Worm (Caenorhabditis elegans) whole organism, L1 larva: ENCODE measurements around the gene tbb-2.

Experiments
- C16A3.4 ChIP-seq: fragments of 150-350 bp; optimal IDR thresholded peaks from 2 replicates; lab custom pipeline; 2014; ENCODE audit warnings: missing biosample characterization, missing genetic modification characterization
- F16B12.6 ChIP-seq: fragments of 150-350 bp; optimal IDR thresholded peaks from 2 replicates; lab custom pipeline; 2014; ENCODE audit warnings: missing biosample characterization, missing genetic modification characterization
- aha-1 ChIP-seq: fragments of 150-350 bp; optimal IDR thresholded peaks from 2 replicates; lab custom pipeline; 2014; ENCODE audit warnings: missing biosample characterization, missing genetic modification characterization
- aly-2 ChIP-seq: fragments of 150-350 bp; optimal IDR thresholded peaks from 2 replicates; lab custom pipeline; 2014; ENCODE audit warnings: missing biosample characterization, missing genetic modification characterization
- ama-1 ChIP-seq: fragments of 150-350 bp; optimal IDR thresholded peaks from 2 replicates; lab custom pipeline; 2014
- ceh-90 ChIP-seq: sonication (generic microtip); optimal IDR thresholded peaks from 2 replicates; lab custom pipeline; 2016; ENCODE audit warnings: missing genetic modification characterization, missing compliant biosample characterization
- dpl-1 ChIP-seq, 3 experiments: fragments of 150-350 bp in 2 of 3; sonication (generic microtip) in 1 of 3; optimal IDR thresholded peaks; 2 replicates each; lab custom pipeline; 2014 to 2017; ENCODE audit warnings: missing biosample characterization in 3 of 3, missing genetic modification characterization in 3 of 3, missing genetic modification reagents in 3 of 3
- efl-1 ChIP-seq, 4 experiments: fragments of 150-350 bp; optimal IDR thresholded peaks in 3 of 4; peaks in 1 of 4; 1 replicate in 1 of 4; 2 replicates in 3 of 4; lab custom pipeline; 2014; ENCODE audit warnings: missing biosample characterization in 2 of 4, missing genetic modification characterization in 2 of 4, missing genetic modification reagents in 2 of 4
- efl-3 ChIP-seq: fragments of 200-800 bp; sonication (Bioruptor generic); optimal IDR thresholded peaks from 2 replicates; lab custom pipeline; 2018; ENCODE audit warnings: mild to moderate bottlenecking, missing genetic modification characterization, missing compliant biosample characterization
- elt-3 ChIP-seq, 6 experiments: fragments of 150-350 bp in 1 of 6; sonication (generic microtip); optimal IDR thresholded peaks; 2 replicates each; lab custom pipeline; 2017 to 2018; ENCODE audit warnings: missing biosample characterization in 6 of 6, missing genetic modification characterization in 6 of 6, inconsistent platforms in 1 of 6
- fos-1 ChIP-seq: fragments of 150-350 bp; optimal IDR thresholded peaks from 2 replicates; lab custom pipeline; 2014; ENCODE audit warnings: missing biosample characterization, missing genetic modification characterization
- grh-1 ChIP-seq: fragments of 200-800 bp; sonication (Bioruptor generic); IDR thresholded peaks from 2 replicates; pipeline ENCODE4 v1.3.6; 2022; ENCODE audit warnings: missing genetic modification reagents, missing genetic modification characterization, missing compliant biosample characterization
- irx-1 ChIP-seq: sonication (generic microtip); optimal IDR thresholded peaks from 2 replicates; lab custom pipeline; 2016; ENCODE audit warnings: missing genetic modification characterization, missing compliant biosample characterization
- isw-1 ChIP-seq: fragments of 200-800 bp; sonication (Bioruptor generic); IDR thresholded peaks from 2 replicates; pipeline ENCODE4 v1.3.6; 2022; ENCODE audit warnings: missing genetic modification characterization, missing compliant biosample characterization
- lin-13 ChIP-seq: fragments of 150-350 bp; optimal IDR thresholded peaks from 2 replicates; lab custom pipeline; 2014; ENCODE audit warnings: missing biosample characterization, missing genetic modification reagents, missing genetic modification characterization
- lin-14 ChIP-seq: fragments of 200-800 bp; sonication (Bioruptor generic); optimal IDR thresholded peaks from 2 replicates; lab custom pipeline; 2018; ENCODE audit warnings: mild to moderate bottlenecking, missing genetic modification characterization, moderate library complexity, missing compliant biosample characterization
- lin-15B ChIP-seq: fragments of 150-350 bp; sonication (generic microtip); optimal IDR thresholded peaks from 3 replicates; lab custom pipeline; 2014; ENCODE audit warnings: missing biosample characterization, missing genetic modification characterization
- lin-35 ChIP-seq, 2 experiments: fragments of 150-350 bp; optimal IDR thresholded peaks; 2 replicates each; lab custom pipeline; 2014; ENCODE audit warnings: missing biosample characterization in 2 of 2, missing genetic modification characterization in 2 of 2, missing genetic modification reagents in 2 of 2
- lsy-2 ChIP-seq, 2 experiments: fragments of 150-350 bp; optimal IDR thresholded peaks; 2 replicates each; lab custom pipeline; 2014; ENCODE audit warnings: missing biosample characterization in 2 of 2, missing genetic modification characterization in 2 of 2
- mdl-1 ChIP-seq, 2 experiments: fragments of 150-350 bp; optimal IDR thresholded peaks; 2 replicates each; lab custom pipeline; 2014 to 2017; ENCODE audit warnings: missing biosample characterization in 2 of 2, missing genetic modification characterization in 2 of 2, inconsistent platforms in 1 of 2
- nhr-11 ChIP-seq: fragments of 150-350 bp; optimal IDR thresholded peaks from 2 replicates; lab custom pipeline; 2014; ENCODE audit warnings: missing biosample characterization, missing genetic modification characterization
- nhr-12 ChIP-seq: sonication (generic microtip); optimal IDR thresholded peaks from 2 replicates; lab custom pipeline; 2017; ENCODE audit warnings: missing biosample characterization, missing genetic modification characterization
- nhr-20 ChIP-seq: sonication (generic microtip); optimal IDR thresholded peaks from 2 replicates; lab custom pipeline; 2016; ENCODE audit warnings: mild to moderate bottlenecking, missing genetic modification characterization, missing compliant biosample characterization
- nhr-28 ChIP-seq: fragments of 150-350 bp; optimal IDR thresholded peaks from 2 replicates; lab custom pipeline; 2014; ENCODE audit warnings: missing biosample characterization, missing genetic modification characterization
- nhr-47 ChIP-seq: sonication (generic microtip); optimal IDR thresholded peaks from 2 replicates; lab custom pipeline; 2016; ENCODE audit warnings: mild to moderate bottlenecking, missing genetic modification characterization, moderate library complexity, missing compliant biosample characterization
- nhr-71 ChIP-seq: sonication (generic microtip); optimal IDR thresholded peaks from 2 replicates; lab custom pipeline; 2016; ENCODE audit warnings: mild to moderate bottlenecking, missing genetic modification characterization, moderate library complexity, missing compliant biosample characterization
- nhr-85 ChIP-seq: sonication (generic microtip); peaks from one replicate; lab custom pipeline; 2016; ENCODE audit warnings: missing genetic modification characterization, inconsistent platforms, missing compliant biosample characterization
- nhr-90 ChIP-seq: sonication (generic microtip); optimal IDR thresholded peaks from 2 replicates; lab custom pipeline; 2016; ENCODE audit warnings: mild to moderate bottlenecking, missing genetic modification characterization, missing compliant biosample characterization; ENCODE audit not compliant: poor library complexity
- rnt-1 ChIP-seq: sonication (generic microtip); optimal IDR thresholded peaks from 2 replicates; lab custom pipeline; 2016; ENCODE audit warnings: mild to moderate bottlenecking, missing genetic modification characterization, moderate library complexity, missing compliant biosample characterization
- snu-23 ChIP-seq: sonication (generic microtip); optimal IDR thresholded peaks from 2 replicates; lab custom pipeline; 2016; ENCODE audit warnings: missing genetic modification characterization, missing compliant biosample characterization
- sptf-1 ChIP-seq: fragments of 150-350 bp; optimal IDR thresholded peaks from 2 replicates; lab custom pipeline; 2014; ENCODE audit warnings: missing biosample characterization, missing genetic modification characterization
- swsn-7 ChIP-seq: sonication (generic microtip); optimal IDR thresholded peaks from 2 replicates; lab custom pipeline; 2016; ENCODE audit warnings: missing genetic modification characterization, missing compliant biosample characterization
- tlp-1 ChIP-seq: fragments of 150-350 bp; optimal IDR thresholded peaks from 2 replicates; lab custom pipeline; 2014; ENCODE audit warnings: missing biosample characterization, missing genetic modification characterization
- unc-130 ChIP-seq: fragments of 150-350 bp; optimal IDR thresholded peaks from 2 replicates; lab custom pipeline; 2017; ENCODE audit warnings: missing biosample characterization, missing genetic modification characterization, inconsistent platforms
- unc-30 ChIP-seq: sonication (generic microtip); optimal IDR thresholded peaks from 2 replicates; lab custom pipeline; 2017; ENCODE audit warnings: missing biosample characterization, missing genetic modification characterization
- unc-86 ChIP-seq: sonication (generic microtip); optimal IDR thresholded peaks from 2 replicates; lab custom pipeline; 2016; ENCODE audit warnings: missing genetic modification characterization, missing compliant biosample characterization
- xbp-1 ChIP-seq: sonication (generic microtip); optimal IDR thresholded peaks from 2 replicates; lab custom pipeline; 2016; ENCODE audit warnings: missing genetic modification characterization, missing compliant biosample characterization
- ztf-4 ChIP-seq: fragments of 150-350 bp; optimal IDR thresholded peaks from 2 replicates; lab custom pipeline; 2014; ENCODE audit warnings: missing biosample characterization, missing genetic modification characterization

tbb-2 gene

DNA sequence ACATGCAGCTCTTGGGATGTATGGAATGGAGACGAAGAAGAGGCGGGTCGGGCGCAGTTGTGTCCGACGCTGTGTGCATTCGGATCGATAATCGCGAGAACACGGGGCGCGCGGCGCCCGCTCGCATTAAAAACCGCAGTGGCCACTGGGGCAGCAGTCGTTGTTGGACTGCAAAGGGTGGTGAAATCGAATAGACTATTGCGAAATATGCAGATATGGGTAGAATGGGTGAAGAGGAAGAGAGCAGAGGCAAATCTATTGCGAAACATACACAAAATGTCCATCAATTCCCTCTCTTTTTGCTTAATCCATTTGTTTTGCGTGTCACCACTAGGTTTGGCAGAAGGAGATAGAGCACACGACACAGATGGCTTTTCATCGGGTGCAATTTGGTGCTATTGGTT, 670 bp upstream of the tbb-2 start (continued):
- peak; percentile 68 for TF ChIP-seq isw-1 (GFP tag; lab: Robert Waterston, UW)

DNA sequence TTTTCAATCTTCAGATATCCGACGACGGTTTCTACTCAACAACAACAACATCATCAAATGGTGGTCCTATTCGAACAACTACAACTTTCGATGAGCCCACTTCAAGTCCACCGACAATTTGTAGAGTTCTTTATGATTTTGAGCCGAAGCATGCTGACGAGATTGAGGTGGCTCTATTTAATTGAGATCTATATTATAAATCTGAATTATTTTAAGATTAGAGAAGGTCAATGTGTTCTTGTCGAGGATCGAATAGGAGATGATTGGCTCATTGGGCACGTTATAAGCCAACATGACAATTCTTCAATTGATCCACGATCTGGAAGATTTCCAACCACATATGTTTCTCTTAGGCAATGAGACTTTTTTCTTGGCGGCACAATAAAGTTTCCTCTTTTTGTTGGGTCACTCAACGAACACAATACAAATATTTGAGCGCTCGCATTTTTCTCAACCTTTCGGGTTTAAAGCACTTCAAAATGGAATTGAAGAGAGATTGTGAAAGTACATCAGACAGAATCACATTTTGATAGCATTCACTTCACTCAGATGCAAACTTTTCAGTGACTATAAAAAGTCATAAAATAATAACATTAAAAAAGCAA, 1.9 kb downstream of the tbb-2 start:
- TF ChIP-seq unc-86 (tag; lab: Kevin White, UChicago) = no peak
- TF ChIP-seq tlp-1 = peak; percentile 89
- TF ChIP-seq nhr-12 = no peak
- no peak for TF ChIP-seq efl-3 (GFP tag; lab: Kevin White, UChicago)
- TF ChIP-seq nhr-85 = peak; percentile 63
- peak; percentile 17 for TF ChIP-seq nhr-90 (tag; lab: Kevin White, UChicago)
- peak in 1 of 3 experiments; percentile 38 for TF ChIP-seq dpl-1 (GFP tag; optimal IDR thresholded peaks at IDR 0.05; lab: Kevin White, UChicago)
- no peak for TF ChIP-seq lin-15B (tag; lab: Kevin White, UChicago)
- TF ChIP-seq unc-30 (tag; lab: Kevin White, UChicago) = no peak
- no peak for TF ChIP-seq efl-1 (optimal IDR thresholded peaks at IDR 0.05; lab: Kevin White, UChicago)
- peak in 1 of 2 experiments; percentile 92 for TF ChIP-seq efl-1 (GFP tag; optimal IDR thresholded peaks at IDR 0.05 in 1 of 2; lab: Kevin White, UChicago)
- no peak for TF ChIP-seq lin-35 (GFP tag; optimal IDR thresholded peaks at IDR 0.05; lab: Kevin White, UChicago)
- TF ChIP-seq snu-23 = no peak
- no peak for TF ChIP-seq aha-1
- TF ChIP-seq elt-3 (tag; optimal IDR thresholded peaks at IDR 0.05; lab: Kevin White, UChicago) = no peak
- TF ChIP-seq fos-1 (tag; lab: Kevin White, UChicago) = no peak
- TF ChIP-seq nhr-71 (tag; lab: Kevin White, UChicago) = peak; percentile 1
- TF ChIP-seq lin-14 (GFP tag; lab: Kevin White, UChicago) = peak; percentile 20
- TF ChIP-seq nhr-28 (tag; lab: Kevin White, UChicago) = no peak
- TF ChIP-seq ztf-4 (tag; lab: Kevin White, UChicago) = peak; percentile 52
- TF ChIP-seq aly-2 (tag; lab: Kevin White, UChicago) = peak; percentile 88
- peak; percentile 11 to 23 for TF ChIP-seq lsy-2 (tag; optimal IDR thresholded peaks at IDR 0.05; lab: Kevin White, UChicago)
- TF ChIP-seq grh-1 (GFP tag; lab: Robert Waterston, UW) = peak; percentile 28; the same call in 1 of the 2 replicates

DNA sequence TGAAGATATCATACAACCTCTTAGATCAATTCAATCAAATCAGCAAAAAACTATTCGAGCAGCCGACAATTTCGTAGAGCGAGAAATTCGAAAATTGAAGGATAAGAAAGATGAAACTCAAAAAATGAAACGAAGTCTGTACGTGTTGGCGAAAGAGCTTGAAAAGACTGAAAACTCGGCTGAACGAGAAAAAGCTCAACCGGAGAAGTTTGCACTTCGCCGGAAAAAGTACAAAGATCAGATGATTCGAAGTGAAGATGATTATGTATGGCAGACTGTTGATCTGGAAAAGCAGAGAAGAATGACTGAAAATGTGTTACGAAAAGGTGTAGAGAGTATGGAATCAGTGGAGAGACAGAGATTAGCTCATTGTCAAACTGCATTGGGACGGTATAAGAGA, 4.4 kb downstream of the tbb-2 start:
- TF ChIP-seq sptf-1 = no peak

DNA sequence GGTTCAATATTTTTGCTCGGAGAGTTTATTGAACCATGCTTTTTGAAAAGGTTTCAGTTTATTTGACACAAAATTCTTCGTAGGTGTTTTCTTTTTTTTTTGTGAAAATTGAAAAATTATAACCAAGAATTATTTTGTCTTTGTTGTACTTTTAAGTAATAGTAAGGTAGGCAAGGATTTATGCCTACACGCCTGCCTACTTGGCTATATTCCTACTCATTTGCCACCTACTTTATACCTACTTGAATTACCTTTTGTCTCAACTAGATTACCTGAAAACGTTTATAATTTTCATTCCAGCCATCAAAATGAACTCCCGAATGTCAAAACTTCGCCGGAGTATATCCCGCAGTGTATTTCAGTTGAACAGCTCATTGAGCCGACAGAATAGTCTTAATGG, 5.4 kb downstream of the tbb-2 start, which contains the start of gene C36E8.4:
C36E8.4 (plus strand) TSS at position 301 of the 400 bp plus-strand sequence.
- TF ChIP-seq irx-1 (tag; lab: Kevin White, UChicago) (no peak), aly-2 (tag; lab: Kevin White, UChicago) (no peak), unc-86 (tag; lab: Kevin White, UChicago) (no peak), ceh-90 (tag; lab: Kevin White, UChicago) (no peak), unc-130 (no peak), mdl-1 (tag; optimal IDR thresholded peaks at IDR 0.05; lab: Kevin White, UChicago) (no peak), nhr-11 (tag; lab: Kevin White, UChicago) (no peak), lsy-2 (tag; optimal IDR thresholded peaks at IDR 0.05; lab: Kevin White, UChicago) (no peak)

DNA sequence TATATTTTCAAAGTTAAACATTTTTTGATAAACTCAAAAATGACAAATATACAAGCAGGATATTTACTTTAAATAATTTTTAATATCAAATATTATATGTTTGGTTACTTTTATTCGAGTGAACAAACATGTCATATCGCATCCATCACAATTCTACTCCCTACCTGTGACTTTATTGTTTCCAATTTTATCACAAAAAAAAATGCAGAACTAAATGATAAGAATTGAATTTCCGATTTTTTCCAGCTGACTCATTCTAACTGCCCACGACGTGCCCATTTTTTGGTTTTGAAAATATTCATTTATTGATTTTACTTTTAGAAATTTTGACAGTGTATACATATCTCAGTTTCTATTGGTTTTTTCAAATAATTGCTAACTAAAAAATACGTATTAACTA, 6.4 kb downstream of the tbb-2 start:
- TF ChIP-seq C16A3.4 (tag; lab: Kevin White, UChicago) (no peak), efl-1 (optimal IDR thresholded peaks at IDR 0.05; lab: Kevin White, UChicago) (no peak), efl-1 (GFP tag; optimal IDR thresholded peaks at IDR 0.05 in 1 of 2; lab: Kevin White, UChicago) (peak in 1 of 2 experiments; percentile 28), nhr-47 (no peak), swsn-7 (tag; lab: Kevin White, UChicago) (no peak)

DNA sequence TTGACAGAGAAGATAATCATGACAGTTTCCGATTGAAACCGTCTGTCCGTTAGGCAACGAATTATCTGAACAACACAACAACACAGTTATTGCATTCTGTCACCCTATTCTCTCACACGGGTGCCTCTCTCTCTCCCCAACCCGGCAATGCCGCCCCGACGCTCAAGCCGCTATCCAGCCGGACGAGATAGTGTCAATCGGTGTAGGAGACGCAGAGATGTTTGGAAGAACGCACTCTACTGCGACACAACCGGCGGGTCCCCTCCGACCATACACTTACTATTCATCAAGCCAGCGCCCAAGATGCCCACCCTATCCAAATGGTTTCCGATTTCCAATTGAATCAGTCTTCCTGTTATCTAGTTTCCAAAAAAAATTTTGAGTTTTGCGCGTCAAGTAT, 7.3 kb downstream of the tbb-2 start:
- no peak for TF ChIP-seq efl-1 (optimal IDR thresholded peaks at IDR 0.05; lab: Kevin White, UChicago)
- peak in 1 of 2 experiments; percentile 41 for TF ChIP-seq efl-1 (GFP tag; optimal IDR thresholded peaks at IDR 0.05 in 1 of 2; lab: Kevin White, UChicago)
- peak in 1 of 2 experiments; percentile 6 for TF ChIP-seq lsy-2 (tag; optimal IDR thresholded peaks at IDR 0.05; lab: Kevin White, UChicago)
- peak; percentile 3 for TF ChIP-seq swsn-7 (tag; lab: Kevin White, UChicago)
- TF ChIP-seq ama-1 (lab: Kevin White, UChicago) = no peak
- no peak for TF ChIP-seq F16B12.6 (tag; lab: Kevin White, UChicago)
- peak; percentile 24 for TF ChIP-seq rnt-1
- TF ChIP-seq elt-3 (tag; optimal IDR thresholded peaks at IDR 0.05; lab: Kevin White, UChicago) = peak in 1 of 6 experiments; percentile 34
- peak; percentile 38 for TF ChIP-seq snu-23
- peak in 1 of 2 experiments; percentile 12 for TF ChIP-seq mdl-1 (tag; optimal IDR thresholded peaks at IDR 0.05; lab: Kevin White, UChicago)
- TF ChIP-seq C16A3.4 (tag; lab: Kevin White, UChicago) = no peak
- TF ChIP-seq lin-13 (GFP tag; lab: Kevin White, UChicago) = no peak
- peak; percentile 36 for TF ChIP-seq nhr-20 (tag; lab: Kevin White, UChicago)
- TF ChIP-seq lin-14 (GFP tag; lab: Kevin White, UChicago) = peak; percentile 73
- TF ChIP-seq lin-35 (GFP tag; optimal IDR thresholded peaks at IDR 0.05; lab: Kevin White, UChicago) = peak in 1 of 2 experiments; percentile 5
- peak; percentile 65 for TF ChIP-seq nhr-85
- TF ChIP-seq xbp-1 (tag; lab: Kevin White, UChicago) = peak; percentile 6
- TF ChIP-seq nhr-71 (tag; lab: Kevin White, UChicago) = peak; percentile 35
- TF ChIP-seq, all 84 proteins: peak for 13
